Worm (Caenorhabditis elegans) whole organism, L1 larva: ENCODE results near the gene grk-2.

Source experiments
- ama-1 ChIP-seq: fragments of 150-350 bp; optimal IDR thresholded peaks from 2 replicates; lab custom pipeline; 2014
- fkh-10 ChIP-seq: sonication (generic microtip); optimal IDR thresholded peaks from 2 replicates; lab custom pipeline; 2017; ENCODE audit warnings: missing biosample characterization, missing genetic modification reagents, missing genetic modification characterization
- fos-1 ChIP-seq: fragments of 150-350 bp; optimal IDR thresholded peaks from 2 replicates; lab custom pipeline; 2014; ENCODE audit warnings: missing biosample characterization, missing genetic modification characterization
- grh-1 ChIP-seq: fragments of 200-800 bp; sonication (Bioruptor generic); IDR thresholded peaks from 2 replicates; pipeline ENCODE4 v1.3.6; 2022; ENCODE audit warnings: missing genetic modification reagents, missing genetic modification characterization, missing compliant biosample characterization
- nhr-237 ChIP-seq: fragments of 150-350 bp; optimal IDR thresholded peaks from 2 replicates; lab custom pipeline; 2014; ENCODE audit warnings: missing biosample characterization, missing genetic modification characterization
- pag-3 ChIP-seq: sonication (generic microtip); optimal IDR thresholded peaks from 2 replicates; lab custom pipeline; 2017; ENCODE audit warnings: missing genetic modification characterization, mild to moderate bottlenecking, missing compliant biosample characterization, antibody characterized with exemption, borderline replicate concordance; ENCODE audit not compliant: insufficient read depth
- tbx-2 ChIP-seq: sonication (generic microtip); optimal IDR thresholded peaks from 2 replicates; lab custom pipeline; 2016; ENCODE audit warnings: missing genetic modification characterization, missing compliant biosample characterization
- unc-98 ChIP-seq: fragments of 200-800 bp; sonication (Bioruptor generic); IDR thresholded peaks from 2 replicates; pipeline ENCODE4 v1.3.6; 2022; ENCODE audit warnings: missing genetic modification characterization, missing compliant biosample characterization
- ztf-11 ChIP-seq, 2 experiments: sonication (generic microtip); optimal IDR thresholded peaks; 2 replicates each; lab custom pipeline; 2016 to 2017; ENCODE audit warnings: missing genetic modification characterization in 2 of 2, missing biosample characterization in 1 of 2, missing compliant biosample characterization in 1 of 2

DNA sequence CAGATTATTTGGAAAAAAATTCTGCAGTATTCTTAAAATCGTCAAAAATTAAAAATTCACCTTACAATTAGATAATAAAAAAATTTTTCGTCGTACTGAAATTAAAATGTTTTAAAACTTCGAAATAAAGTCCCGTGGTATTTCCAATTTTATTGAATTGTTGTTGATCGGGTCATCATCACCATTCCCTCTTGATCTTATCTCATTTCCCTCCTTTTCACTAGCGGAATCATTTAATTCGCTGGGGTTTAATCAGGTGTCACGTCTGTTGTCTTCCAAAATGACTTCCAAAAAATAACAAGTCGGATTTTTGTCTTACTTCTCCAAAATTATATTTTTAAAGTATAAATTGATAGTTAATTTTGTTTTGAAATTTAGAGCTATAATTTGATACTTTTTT is 19.3 kb upstream of the grk-2 start:
- no peak for TF ChIP-seq ama-1
- TF ChIP-seq fos-1 (tag; lab: Kevin White, UChicago): no peak
- TF ChIP-seq nhr-237: no peak
- TF ChIP-seq ztf-11 (tag; optimal IDR thresholded peaks at IDR 0.05; lab: Kevin White, UChicago): no peak
- TF ChIP-seq fkh-10 (GFP tag; lab: Kevin White, UChicago): no peak
- TF ChIP-seq tbx-2 (tag; lab: Kevin White, UChicago): no peak
- TF ChIP-seq pag-3 (tag; lab: Kevin White, UChicago): no peak
- TF ChIP-seq unc-98 (GFP tag; lab: Robert Waterston, UW): no peak
- TF ChIP-seq grh-1 (GFP tag; lab: Robert Waterston, UW): no peak
